Worm (Caenorhabditis elegans): ENCODE results near the gene eat-17.
A peak's percentile ranks its signal among the peaks of the same experiment; 100 is the strongest.

Gene eat-17

DNA sequence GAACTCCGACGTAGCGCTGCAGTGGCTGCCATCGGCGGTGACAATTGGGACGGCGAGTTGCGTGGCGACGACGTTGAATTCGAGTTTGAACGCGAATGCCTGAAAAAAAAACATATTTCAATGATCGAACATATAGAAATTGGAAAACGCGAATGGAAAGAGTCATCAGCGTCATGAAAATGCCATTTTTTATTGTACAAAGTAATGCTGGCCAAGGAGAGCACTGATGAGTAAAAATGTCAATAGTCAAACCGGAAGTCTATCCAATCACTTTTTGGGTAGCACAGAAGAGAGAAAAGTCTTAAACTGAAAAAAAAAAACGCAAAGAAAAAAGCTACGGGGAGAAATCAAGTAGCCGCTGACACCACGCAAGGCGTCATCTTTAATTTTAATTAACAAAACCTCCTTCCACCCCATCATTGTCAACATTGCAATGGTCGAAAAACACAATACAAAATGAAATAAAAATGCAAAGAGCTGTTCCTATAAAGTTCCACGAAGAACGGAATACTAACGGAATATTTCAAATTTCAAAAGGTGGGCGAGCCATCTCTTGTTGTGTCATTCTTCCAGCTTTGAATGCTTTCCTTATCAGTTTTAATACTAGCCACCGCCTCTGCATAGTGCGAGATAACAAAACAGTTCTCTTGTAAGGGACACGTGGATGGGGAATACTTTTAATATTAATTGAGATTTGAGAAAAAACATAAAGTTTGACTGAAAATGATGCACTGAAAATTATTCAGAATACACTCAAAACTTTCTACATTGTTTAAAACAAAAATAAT is 3.2 kb downstream of the eat-17 start:
- TF ChIP-seq C34B4.2 (tag; optimal IDR thresholded peaks at IDR 0.05) (no peak), elt-2 (tag; optimal IDR thresholded peaks at IDR 0.05) (peak; percentile 47)

DNA sequence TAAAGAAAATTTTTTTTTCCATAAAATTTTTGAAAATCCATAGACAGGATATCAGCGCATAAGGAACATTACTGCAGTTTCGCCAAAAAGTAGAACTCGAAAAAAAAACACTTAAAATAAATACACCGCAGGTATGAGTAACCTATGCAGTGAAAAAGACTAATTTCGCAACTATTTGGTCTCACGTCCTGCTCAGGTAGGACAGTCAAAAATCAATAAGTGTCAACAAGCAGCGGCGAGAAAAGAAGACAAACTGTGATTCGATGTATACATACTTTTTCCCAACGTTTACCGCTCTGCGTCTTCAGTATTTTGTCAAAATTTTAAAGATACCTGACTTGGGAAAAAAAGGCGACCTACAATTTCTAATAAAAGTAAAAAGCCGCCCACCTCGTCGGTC is 4.7 kb downstream of the eat-17 start:
- TF ChIP-seq ceh-8 (GFP tag; optimal IDR thresholded peaks at IDR 0.05), result no peak
- no peak for TF ChIP-seq fkh-4 (tag; optimal IDR thresholded peaks at IDR 0.05; ENCODE audit: borderline replicate concordance)
- TF ChIP-seq hlh-17 (GFP tag; optimal IDR thresholded peaks at IDR 0.05; ENCODE audit: borderline replicate concordance), result no peak
- TF ChIP-seq fkh-8 (tag; optimal IDR thresholded peaks at IDR 0.05), result no peak
- no peak for TF ChIP-seq skn-1 (tag; optimal IDR thresholded peaks at IDR 0.05)
- no peak for TF ChIP-seq unc-86 (tag; optimal IDR thresholded peaks at IDR 0.05)
- TF ChIP-seq lin-35 (GFP tag; optimal IDR thresholded peaks at IDR 0.05), result no peak
- TF ChIP-seq zag-1 (tag; optimal IDR thresholded peaks at IDR 0.05), result no peak
- TF ChIP-seq elt-2 (tag; optimal IDR thresholded peaks at IDR 0.05), result no peak

DNA sequence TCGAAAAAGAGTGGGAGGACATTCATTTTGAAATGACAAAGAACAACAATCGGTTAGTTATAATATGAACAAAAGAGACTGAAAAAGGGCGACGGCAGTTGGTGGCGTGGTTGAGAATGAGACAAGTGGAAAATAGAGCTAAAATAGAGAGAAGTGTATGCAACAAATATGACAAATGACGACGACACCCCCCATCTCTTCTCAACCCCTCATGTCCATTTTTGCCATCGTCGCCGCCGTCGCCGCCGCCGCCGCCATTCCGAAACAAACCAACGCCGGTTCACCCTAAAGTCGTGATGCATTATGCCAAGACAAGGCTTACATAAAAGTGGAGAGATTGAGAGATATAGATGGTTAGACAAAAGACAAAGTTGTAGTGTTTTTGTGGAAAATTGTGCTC is 7.4 kb downstream of the eat-17 start:
- TF ChIP-seq lir-3 (tag; optimal IDR thresholded peaks at IDR 0.05; ENCODE audit: poor library complexity), result no peak
- TF ChIP-seq lin-14 (GFP tag; optimal IDR thresholded peaks at IDR 0.05), result peak; percentile 41
- no peak for TF ChIP-seq nhr-76 (tag; optimal IDR thresholded peaks at IDR 0.05)

DNA sequence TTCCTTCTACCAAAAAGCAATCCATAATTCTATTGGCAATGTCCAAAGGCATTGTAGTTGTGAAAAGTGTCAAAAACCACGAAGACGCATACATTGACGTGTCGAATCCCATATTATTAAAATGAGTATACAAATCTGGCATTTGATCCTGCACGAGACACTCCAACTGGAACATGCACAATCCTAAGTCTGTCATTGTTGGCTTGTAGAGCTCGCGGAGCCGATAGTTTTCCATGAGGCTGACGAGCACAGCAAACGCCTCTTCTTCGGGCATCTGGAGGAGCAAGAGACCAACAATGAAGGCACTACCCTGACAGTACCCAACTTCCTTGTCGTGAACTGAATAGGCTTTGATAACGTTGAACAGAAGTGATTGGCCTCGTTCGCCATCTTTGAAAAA is 10.0 kb downstream of the eat-17 start:
- TF ChIP-seq sup-37 (GFP tag; optimal IDR thresholded peaks at IDR 0.05) (no peak), lin-35 (GFP tag; optimal IDR thresholded peaks at IDR 0.05) (no peak), dsc-1 (tag; optimal IDR thresholded peaks at IDR 0.05) (no peak), unc-62 (GFP tag; optimal IDR thresholded peaks at IDR 0.05) (no peak), F16B12.6 (tag; optimal IDR thresholded peaks at IDR 0.05) (no peak), lir-3 (tag; optimal IDR thresholded peaks at IDR 0.05; ENCODE audit: poor library complexity) (no peak), ceh-8 (GFP tag; optimal IDR thresholded peaks at IDR 0.05) (no peak), hlh-17 (GFP tag; optimal IDR thresholded peaks at IDR 0.05; ENCODE audit: borderline replicate concordance) (no peak), snu-23 (GFP tag; optimal IDR thresholded peaks at IDR 0.05) (no peak), fkh-4 (tag; optimal IDR thresholded peaks at IDR 0.05; ENCODE audit: borderline replicate concordance) (no peak), zip-4 (GFP tag; optimal IDR thresholded peaks at IDR 0.05) (no peak), pqm-1 (tag; optimal IDR thresholded peaks at IDR 0.05) (no peak), ztf-4 (tag; optimal IDR thresholded peaks at IDR 0.05) (no peak), blmp-1 (tag; optimal IDR thresholded peaks at IDR 0.05) (no peak), unc-86 (tag; optimal IDR thresholded peaks at IDR 0.05) (no peak), unc-130 (tag; optimal IDR thresholded peaks at IDR 0.05) (no peak), grh-1 (GFP tag; IDR thresholded peaks at IDR 0.05) (no peak), aha-1 (tag; optimal IDR thresholded peaks at IDR 0.05) (no peak), C16A3.4 (tag; optimal IDR thresholded peaks at IDR 0.05) (no peak)

DNA sequence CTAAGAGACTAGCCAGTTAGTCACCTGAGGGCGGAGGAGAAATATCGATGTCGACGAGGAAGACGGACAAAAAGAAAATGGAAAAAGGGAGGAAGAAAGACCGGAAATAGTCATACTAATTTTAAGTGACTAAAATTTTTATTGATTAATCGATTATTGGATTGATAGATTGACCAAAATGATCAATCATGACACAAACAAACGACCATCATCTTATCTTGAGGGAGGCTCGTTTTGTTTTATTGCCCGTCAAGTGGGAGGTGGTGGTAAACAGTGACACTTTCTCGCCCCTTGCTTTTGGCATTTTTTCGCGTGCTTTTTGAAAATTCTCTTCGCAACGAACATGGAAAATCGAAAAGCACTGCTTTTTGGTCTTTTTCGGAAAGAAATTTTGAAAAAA is 11.8 kb downstream of the eat-17 start:
- peak; percentile 10 for TF ChIP-seq nhr-20 (tag; optimal IDR thresholded peaks at IDR 0.05)
- TF ChIP-seq nhr-47 (tag; optimal IDR thresholded peaks at IDR 0.05), result peak; percentile 20
- peak; percentile 51 for TF ChIP-seq lin-14 (GFP tag; optimal IDR thresholded peaks at IDR 0.05)
- TF ChIP-seq nhr-85 (tag), result peak; percentile 83
- peak in 1 of 6 experiments; percentile 53 for TF ChIP-seq elt-3 (tag; optimal IDR thresholded peaks at IDR 0.05)
- TF ChIP-seq efl-1 (optimal IDR thresholded peaks at IDR 0.05), result no peak
- TF ChIP-seq efl-1 (GFP tag; optimal IDR thresholded peaks at IDR 0.05 in 1 of 2), result peak in 1 of 2 experiments; percentile 76
- TF ChIP-seq nhr-28 (tag; optimal IDR thresholded peaks at IDR 0.05), result no peak
- TF ChIP-seq nhr-90 (tag; optimal IDR thresholded peaks at IDR 0.05; ENCODE audit: poor library complexity), result peak; percentile 48
- TF ChIP-seq pqm-1 (tag; optimal IDR thresholded peaks at IDR 0.05), result no peak
- peak; percentile 40 for TF ChIP-seq elt-2 (tag; optimal IDR thresholded peaks at IDR 0.05)
- TF ChIP-seq nhr-84 (tag; optimal IDR thresholded peaks at IDR 0.05), result no peak
- peak; percentile 25 for TF ChIP-seq snu-23 (GFP tag; optimal IDR thresholded peaks at IDR 0.05)
- TF ChIP-seq nhr-71 (tag; optimal IDR thresholded peaks at IDR 0.05), result peak; percentile 28
- no peak for TF ChIP-seq dsc-1 (tag; optimal IDR thresholded peaks at IDR 0.05)
- TF ChIP-seq lin-35 (GFP tag; optimal IDR thresholded peaks at IDR 0.05), result peak in 1 of 2 experiments; percentile 38
- peak; percentile 20; the same call in 1 of the 2 replicates for TF ChIP-seq nhr-19 (GFP tag; conservative IDR thresholded peaks at IDR 0.05)
- no peak for TF ChIP-seq ceh-88 (GFP tag; IDR thresholded peaks at IDR 0.05)
- TF ChIP-seq mep-1 (tag; optimal IDR thresholded peaks at IDR 0.05), result peak; percentile 13

Measured in whole organism, L1 larva.